Worm (Caenorhabditis elegans) whole organism, L3 larva: ENCODE data around the gene npr-19.

ENCODE experiments used
- ZK546.5 ChIP-seq: sonication (generic microtip); optimal IDR thresholded peaks from 2 replicates; lab custom pipeline; 2017; ENCODE audit warnings: missing biosample characterization, missing genetic modification characterization
- egl-5 ChIP-seq: fragments of 150-350 bp; optimal IDR thresholded peaks from 2 replicates; lab custom pipeline; 2017; ENCODE audit warnings: missing biosample characterization, missing genetic modification reagents, missing genetic modification characterization, inconsistent platforms
- elt-1 ChIP-seq: fragments of 150-350 bp; optimal IDR thresholded peaks from 2 replicates; lab custom pipeline; 2014; ENCODE audit warnings: missing biosample characterization, missing genetic modification characterization
- elt-3 ChIP-seq, 3 experiments: fragments of 150-350 bp in 1 of 3; sonication (generic microtip) in 2 of 3; optimal IDR thresholded peaks; 2 replicates in 2 of 3; 4 replicates in 1 of 3; lab custom pipeline; 2014 to 2017; ENCODE audit warnings: missing biosample characterization in 3 of 3, missing genetic modification characterization in 3 of 3
- eor-1 ChIP-seq, 2 experiments: fragments of 150-350 bp; optimal IDR thresholded peaks; 2 replicates each; lab custom pipeline; 2014 to 2018; ENCODE audit warnings: missing biosample characterization in 2 of 2, missing genetic modification characterization in 2 of 2
- fos-1 ChIP-seq: fragments of 150-350 bp; optimal IDR thresholded peaks from 2 replicates; lab custom pipeline; 2014; ENCODE audit warnings: missing biosample characterization, missing genetic modification characterization
- jun-1 ChIP-seq: fragments of 150-350 bp; optimal IDR thresholded peaks from 2 replicates; lab custom pipeline; 2014; ENCODE audit warnings: missing biosample characterization, missing genetic modification reagents, missing genetic modification characterization
- lin-15B ChIP-seq: fragments of 150-350 bp; optimal IDR thresholded peaks from 2 replicates; lab custom pipeline; 2014; ENCODE audit warnings: missing biosample characterization, missing genetic modification characterization
- lin-39 ChIP-seq: fragments of 150-350 bp; optimal IDR thresholded peaks from 2 replicates; lab custom pipeline; 2018; ENCODE audit warnings: missing biosample characterization, missing genetic modification reagents, missing genetic modification characterization
- lsy-12 ChIP-seq: sonication (generic microtip); optimal IDR thresholded peaks from 2 replicates; lab custom pipeline; 2016; ENCODE audit warnings: mild to moderate bottlenecking, missing genetic modification characterization, missing compliant biosample characterization
- mml-1 ChIP-seq: fragments of 150-350 bp; sonication (generic microtip); optimal IDR thresholded peaks from 3 replicates; lab custom pipeline; 2014; ENCODE audit warnings: missing biosample characterization, missing genetic modification characterization
- nhr-23 ChIP-seq: fragments of 150-350 bp; optimal IDR thresholded peaks from 2 replicates; lab custom pipeline; 2014; ENCODE audit warnings: missing biosample characterization, missing genetic modification reagents, missing genetic modification characterization
- nhr-237 ChIP-seq: fragments of 150-350 bp; optimal IDR thresholded peaks from 2 replicates; lab custom pipeline; 2014; ENCODE audit warnings: missing biosample characterization, missing genetic modification characterization
- nhr-25 ChIP-seq: sonication (generic microtip); optimal IDR thresholded peaks from 2 replicates; lab custom pipeline; 2017; ENCODE audit warnings: missing biosample characterization, missing genetic modification characterization
- nhr-43 ChIP-seq: sonication (generic microtip); optimal IDR thresholded peaks from 2 replicates; lab custom pipeline; 2016; ENCODE audit warnings: mild to moderate bottlenecking, missing genetic modification characterization, missing compliant biosample characterization; ENCODE audit not compliant: poor library complexity, severe bottlenecking
- nhr-77 ChIP-seq: fragments of 150-350 bp; optimal IDR thresholded peaks from 2 replicates; lab custom pipeline; 2014; ENCODE audit warnings: missing biosample characterization, missing genetic modification characterization
- sea-2 ChIP-seq: fragments of 150-350 bp; sonication (generic microtip); optimal IDR thresholded peaks from 4 replicates; lab custom pipeline; 2014; ENCODE audit warnings: missing biosample characterization, missing genetic modification reagents, missing genetic modification characterization
- skn-1 ChIP-seq: fragments of 150-350 bp; optimal IDR thresholded peaks from 2 replicates; lab custom pipeline; 2014; ENCODE audit warnings: missing biosample characterization, missing genetic modification characterization
- snpc-4 ChIP-seq: fragments of 150-350 bp; optimal IDR thresholded peaks from 2 replicates; lab custom pipeline; 2014; ENCODE audit warnings: missing biosample characterization, missing genetic modification characterization
- tbx-2 ChIP-seq: sonication (generic microtip); optimal IDR thresholded peaks from 2 replicates; lab custom pipeline; 2016; ENCODE audit warnings: mild to moderate bottlenecking, missing genetic modification characterization, missing compliant biosample characterization
- zag-1 ChIP-seq: fragments of 150-350 bp; optimal IDR thresholded peaks from 2 replicates; lab custom pipeline; 2014; ENCODE audit warnings: missing biosample characterization, missing genetic modification characterization
- ztf-11 ChIP-seq: fragments of 150-350 bp; optimal IDR thresholded peaks from 2 replicates; lab custom pipeline; 2014; ENCODE audit warnings: missing biosample characterization, missing genetic modification characterization
- ztf-4 ChIP-seq: fragments of 150-350 bp; optimal IDR thresholded peaks from 2 replicates; lab custom pipeline; 2014; ENCODE audit warnings: missing biosample characterization, missing genetic modification characterization

Gene npr-19

ce11 chrX:688602-689001, 46.9 kb downstream of the npr-19 start:
- no peak for TF ChIP-seq nhr-25 (tag; lab: Kevin White, UChicago)

ce11 chrX:682691-683090, 52.8 kb downstream of the npr-19 start, which contains the start of gene Y9C12A.1:
Gene Y9C12A.1, minus strand, starts transcription at chrX:682791.
- TF ChIP-seq nhr-77 (tag; lab: Kevin White, UChicago) = no peak
- TF ChIP-seq egl-5 (tag; lab: Kevin White, UChicago) = no peak
- no peak for TF ChIP-seq eor-1 (tag; optimal IDR thresholded peaks at IDR 0.05; lab: Kevin White, UChicago)
- TF ChIP-seq zag-1 (tag; lab: Kevin White, UChicago) = no peak
- no peak for TF ChIP-seq ztf-4
- no peak for TF ChIP-seq snpc-4 (tag; lab: Kevin White, UChicago)
- no peak for TF ChIP-seq mml-1 (tag; lab: Kevin White, UChicago)
- TF ChIP-seq ZK546.5 = no peak
- no peak for TF ChIP-seq ztf-11 (tag; lab: Kevin White, UChicago)
- TF ChIP-seq tbx-2 (tag; lab: Kevin White, UChicago) = no peak
- no peak for TF ChIP-seq elt-3 (tag; optimal IDR thresholded peaks at IDR 0.05; lab: Kevin White, UChicago)

- no peak for TF ChIP-seq lin-15B (tag; lab: Kevin White, UChicago)
- TF ChIP-seq elt-1 (tag; lab: Kevin White, UChicago) = no peak
- TF ChIP-seq fos-1 = no peak
- no peak for TF ChIP-seq lsy-12 (tag; lab: Kevin White, UChicago)
- no peak for TF ChIP-seq jun-1 (tag; lab: Kevin White, UChicago)
- no peak for TF ChIP-seq sea-2 (GFP tag; lab: Kevin White, UChicago)
- no peak for TF ChIP-seq nhr-23 (tag; lab: Kevin White, UChicago)
- TF ChIP-seq lin-39 (tag; lab: Kevin White, UChicago) = no peak
- TF ChIP-seq tbx-2 (tag; lab: Kevin White, UChicago) = no peak
- no peak for TF ChIP-seq ztf-4
- no peak for TF ChIP-seq zag-1 (tag; lab: Kevin White, UChicago)
- no peak for TF ChIP-seq nhr-43 (tag; lab: Kevin White, UChicago)
- no peak for TF ChIP-seq nhr-237 (tag; lab: Kevin White, UChicago)
- TF ChIP-seq skn-1 (tag; lab: Kevin White, UChicago) = no peak
Observed at ce11 chrX:681413-681812, 54.1 kb downstream of the npr-19 start.
